Fruit fly (Drosophila melanogaster): ENCODE results near the gene cu.

- TF ChIP-seq CG8478 (optimal IDR thresholded peaks at IDR 0.05) (no peak), CTCF (optimal IDR thresholded peaks at IDR 0.05) (no peak)
These were observed 675 bp downstream of the cu start for dm6 chr3R:11198062-11198472.

All from S2 (cell line).